Worm (Caenorhabditis elegans) whole organism, dauer: ENCODE results near the gene H42K12.3.

Experiments used
- unc-62 ChIP-seq: sonication (generic microtip); optimal IDR thresholded peaks from 2 replicates; lab custom pipeline; 2017; ENCODE audit warnings: missing biosample characterization, missing genetic modification reagents, missing genetic modification characterization

The H42K12.3 gene

ce11 chrX:1337009-1337408 is 25.8 kb downstream of the H42K12.3 start, which contains the start of gene ttr-37:
Gene ttr-37, minus strand, starts transcription at chrX:1337175.
- no peak for TF ChIP-seq unc-62

- no peak for TF ChIP-seq unc-62
Measured at ce11 chrX:1337834-1338233, 26.6 kb downstream of the H42K12.3 start.

ce11 chrX:1338906-1339673 is 27.9 kb downstream of the H42K12.3 start:
- no peak for TF ChIP-seq unc-62

- no peak for TF ChIP-seq unc-62
Measured at ce11 chrX:1344321-1344720, 33.1 kb downstream of the H42K12.3 start, which contains the start of gene ins-39. Gene ins-39, minus strand, starts transcription at chrX:1344421.

- no peak for TF ChIP-seq unc-62
Measured at ce11 chrX:1344818-1345217, 33.6 kb downstream of the H42K12.3 start.

- TF ChIP-seq unc-62 = no peak
Measured at ce11 chrX:1358295-1358694, 47.1 kb downstream of the H42K12.3 start, which contains the start of gene F56C3.3. Gene F56C3.3, minus strand, starts transcription at chrX:1358395.

- no peak for TF ChIP-seq unc-62
Measured at ce11 chrX:1360631-1361030, 49.4 kb downstream of the H42K12.3 start, which contains the start of gene F56C3.4. Gene F56C3.4, minus strand, starts transcription at chrX:1360731.
